Worm (Caenorhabditis elegans) whole organism, midembryonic: ENCODE measurements around the gene C31A11.13.

Experiments used
- T22C8.4 ChIP-seq: fragments of 200-800 bp; sonication (Bioruptor generic); IDR thresholded peaks from 2 replicates; pipeline ENCODE4 v1.3.6; 2022; ENCODE audit warnings: missing genetic modification characterization, missing compliant biosample characterization
- flt-1 ChIP-seq: fragments of 200-800 bp; sonication (Bioruptor generic); IDR thresholded peaks from 2 replicates; pipeline ENCODE4 v1.3.6; 2022; ENCODE audit warnings: missing genetic modification characterization, missing compliant biosample characterization
- klf-2 ChIP-seq: fragments of 200-800 bp; sonication (Bioruptor generic); conservative IDR thresholded peaks from 2 replicates; pipeline ENCODE4 v1.3.6; 2022; ENCODE audit warnings: missing genetic modification reagents, missing genetic modification characterization, missing compliant biosample characterization
- med-1 ChIP-seq: sonication (generic microtip); optimal IDR thresholded peaks from 2 replicates; lab custom pipeline; 2017; ENCODE audit warnings: missing genetic modification characterization, mild to moderate bottlenecking, missing compliant biosample characterization, antibody characterized with exemption, missing genetic modification reagents; ENCODE audit not compliant: insufficient read depth
- ref-1 ChIP-seq: fragments of 200-800 bp; sonication (Bioruptor generic); conservative IDR thresholded peaks from 2 replicates; pipeline ENCODE4 v1.3.6; 2022; ENCODE audit warnings: missing genetic modification reagents, missing genetic modification characterization, missing compliant biosample characterization
- tab-1 ChIP-seq: fragments of 200-800 bp; sonication (Bioruptor generic); IDR thresholded peaks from 2 replicates; pipeline ENCODE4 v1.3.6; 2022; ENCODE audit warnings: missing genetic modification characterization, missing compliant biosample characterization
- ztf-29 ChIP-seq: fragments of 200-800 bp; sonication (Bioruptor generic); IDR thresholded peaks from 2 replicates; pipeline ENCODE4 v1.3.6; 2022; ENCODE audit warnings: missing genetic modification reagents, missing genetic modification characterization, missing compliant biosample characterization

- TF ChIP-seq tab-1 (no peak), ztf-29 (no peak), T22C8.4 (GFP tag; lab: Robert Waterston, UW) (no peak), klf-2 (GFP tag; lab: Robert Waterston, UW) (no peak), med-1 (no peak), flt-1 (GFP tag; lab: Robert Waterston, UW) (no peak), ref-1 (GFP tag; lab: Robert Waterston, UW) (no peak)
Measured at ce11 chrV:16285794-16286193, 16.6 kb downstream of the C31A11.13 start, which contains the start of gene F28G4.4.
